Fruit fly (Drosophila melanogaster) whole organism, embryonic: ENCODE data around the gene CG7094.

Experiments
- Awh ChIP-seq: fragments of 200-800 bp; sonication (Bioruptor generic); IDR thresholded peaks from 2 replicates; pipeline ENCODE4, ENCODE4 v1.3.6; 2022; ENCODE audit warnings: missing biosample characterization, missing genetic modification characterization
- B-H2 ChIP-seq: fragments of 200-800 bp; sonication (Bioruptor generic); optimal IDR thresholded peaks from 2 replicates; lab custom pipeline; 2018; ENCODE audit warnings: missing biosample characterization, mild to moderate bottlenecking, missing genetic modification characterization
- CG10543 ChIP-seq: fragments of 200-800 bp; sonication (Bioruptor generic); optimal IDR thresholded peaks from 3 replicates; lab custom pipeline; 2017; ENCODE audit warnings: missing biosample characterization, mild to moderate bottlenecking, missing genetic modification characterization, moderate library complexity
- CG12391 ChIP-seq: fragments of 200-800 bp; sonication (Bioruptor generic); optimal IDR thresholded peaks from 3 replicates; lab custom pipeline; 2018; ENCODE audit warnings: missing biosample characterization, mild to moderate bottlenecking, missing genetic modification characterization, moderate library complexity
- CG13287 ChIP-seq: fragments of 200-800 bp; sonication (Bioruptor generic); IDR thresholded peaks from 2 replicates; pipeline ENCODE4 v1.3.6; 2022; ENCODE audit warnings: missing biosample characterization, missing genetic modification characterization; ENCODE audit not compliant: partially characterized antibody
- CG13894 ChIP-seq: fragments of 200-800 bp; sonication (Bioruptor generic); optimal IDR thresholded peaks from 3 replicates; lab custom pipeline; 2018; ENCODE audit warnings: missing biosample characterization, mild to moderate bottlenecking, missing genetic modification characterization, moderate library complexity
- CG16779 ChIP-seq: fragments of 200-800 bp; sonication (Bioruptor generic); IDR thresholded peaks from 2 replicates; pipeline ENCODE4 v1.3.6; 2022; ENCODE audit warnings: missing biosample characterization, missing genetic modification characterization
- CG17802 ChIP-seq: fragments of 200-800 bp; sonication (Bioruptor generic); optimal IDR thresholded peaks from 2 replicates; lab custom pipeline; 2018; ENCODE audit warnings: missing biosample characterization, mild to moderate bottlenecking, missing genetic modification characterization, moderate library complexity
- CG18262 ChIP-seq: fragments of 200-800 bp; optimal IDR thresholded peaks from 3 replicates; lab custom pipeline; 2019; ENCODE audit warnings: missing biosample characterization, mild to moderate bottlenecking, missing genetic modification characterization, moderate library complexity
- CG2202 ChIP-seq: fragments of 200-800 bp; sonication (Bioruptor generic); optimal IDR thresholded peaks from 2 replicates; lab custom pipeline; 2018; ENCODE audit warnings: missing biosample characterization, mild to moderate bottlenecking, missing genetic modification characterization
- CG33213 ChIP-seq: fragments of 200-800 bp; sonication (Bioruptor generic); optimal IDR thresholded peaks from 3 replicates; lab custom pipeline; 2016; ENCODE audit warnings: missing biosample characterization, missing genetic modification characterization
- CG4360 ChIP-seq: fragments of 200-800 bp; sonication (Bioruptor generic); IDR thresholded peaks from 2 replicates; pipeline ENCODE4 v1.3.6; 2022; ENCODE audit warnings: missing biosample characterization, missing genetic modification characterization
- CG4424 ChIP-seq: fragments of 200-800 bp; sonication (Bioruptor generic); optimal IDR thresholded peaks from 3 replicates; lab custom pipeline; 2016; ENCODE audit warnings: missing biosample characterization, missing genetic modification characterization
- CG7745 ChIP-seq: fragments of 200-800 bp; sonication (Bioruptor generic); optimal IDR thresholded peaks from 2 replicates; lab custom pipeline; 2018; ENCODE audit warnings: missing biosample characterization, mild to moderate bottlenecking, missing genetic modification characterization, moderate library complexity
- Deaf1 ChIP-seq: fragments of 200-800 bp; optimal IDR thresholded peaks from 3 replicates; lab custom pipeline; 2019; ENCODE audit warnings: missing biosample characterization, mild to moderate bottlenecking, missing genetic modification characterization, moderate library complexity
- Gug ChIP-seq: fragments of 200-800 bp; sonication (Bioruptor generic); IDR thresholded peaks from 4 replicates; pipeline ENCODE4 v1.3.6; 2022; ENCODE audit warnings: missing biosample characterization, missing genetic modification characterization
- HLHmδ ChIP-seq: fragments of 200-800 bp; sonication (Bioruptor generic); optimal IDR thresholded peaks from 2 replicates; lab custom pipeline; 2018; ENCODE audit warnings: missing biosample characterization, mild to moderate bottlenecking, missing genetic modification characterization, moderate library complexity
- Kr ChIP-seq: fragments of 200-800 bp; sonication (Bioruptor generic); optimal IDR thresholded peaks from 2 replicates; lab custom pipeline; 2017; ENCODE audit warnings: missing biosample characterization, mild to moderate bottlenecking, missing genetic modification characterization
- Nf-YA ChIP-seq: fragments of 200-800 bp; sonication (Bioruptor generic); IDR thresholded peaks from 2 replicates; pipeline ENCODE4 v1.3.6; 2022; ENCODE audit warnings: missing biosample characterization, missing genetic modification characterization
- Oli ChIP-seq: fragments of 200-800 bp; sonication (Bioruptor generic); optimal IDR thresholded peaks from 2 replicates; lab custom pipeline; 2018; ENCODE audit warnings: missing biosample characterization, mild to moderate bottlenecking, missing genetic modification characterization, moderate library complexity
- abd-A ChIP-seq: fragments of 200-800 bp; sonication (Bioruptor generic); optimal IDR thresholded peaks from 3 replicates; lab custom pipeline; 2019; ENCODE audit warnings: missing biosample characterization, mild to moderate bottlenecking, missing genetic modification characterization, moderate library complexity
- br ChIP-seq: fragments of >200 bp; optimal IDR thresholded peaks from 2 replicates; lab custom pipeline; 2017
- chinmo ChIP-seq: fragments of 200-800 bp; sonication (Bioruptor generic); IDR thresholded peaks from 4 replicates; pipeline ENCODE4 v1.3.6; 2022; ENCODE audit warnings: missing biosample characterization, missing genetic modification characterization; ENCODE audit not compliant: partially characterized antibody
- crol ChIP-seq: fragments of 200-800 bp; sonication (Bioruptor generic); IDR thresholded peaks from 2 replicates; pipeline ENCODE4 v1.3.6; 2022; ENCODE audit warnings: missing biosample characterization, missing genetic modification characterization
- da ChIP-seq: fragments of 200-800 bp; sonication (Bioruptor generic); optimal IDR thresholded peaks from 2 replicates; lab custom pipeline; 2016; ENCODE audit warnings: missing biosample characterization, missing genetic modification characterization
- dm ChIP-seq: fragments of 200-800 bp; sonication (Bioruptor generic); optimal IDR thresholded peaks from 3 replicates; lab custom pipeline; 2016; ENCODE audit warnings: missing biosample characterization, missing genetic modification characterization
- gem ChIP-seq: fragments of 200-800 bp; sonication (Bioruptor generic); optimal IDR thresholded peaks from 2 replicates; lab custom pipeline; 2019; ENCODE audit warnings: missing biosample characterization, mild to moderate bottlenecking, missing genetic modification characterization, moderate library complexity
- gsb-n ChIP-seq: fragments of 200-800 bp; sonication (Bioruptor generic); optimal IDR thresholded peaks from 3 replicates; lab custom pipeline; 2018; ENCODE audit warnings: missing biosample characterization, mild to moderate bottlenecking, missing genetic modification characterization
- kni ChIP-seq: fragments of 200-800 bp; sonication (Bioruptor generic); optimal IDR thresholded peaks from 3 replicates; lab custom pipeline; 2017; ENCODE audit warnings: mild to moderate bottlenecking, missing biosample characterization, missing genetic modification reagents, missing genetic modification characterization
- nom ChIP-seq: fragments of 200-800 bp; sonication (Bioruptor generic); optimal IDR thresholded peaks from 2 replicates; lab custom pipeline; 2017; ENCODE audit warnings: missing biosample characterization, missing genetic modification characterization, mild to moderate bottlenecking, moderate library complexity, missing genetic modification reagents
- oc ChIP-seq: fragments of 200-800 bp; sonication (Bioruptor generic); optimal IDR thresholded peaks from 2 replicates; lab custom pipeline; 2018; ENCODE audit warnings: missing biosample characterization, mild to moderate bottlenecking, missing genetic modification characterization, moderate library complexity
- pros ChIP-seq: fragments of 200-800 bp; sonication (Bioruptor generic); optimal IDR thresholded peaks from 3 replicates; lab custom pipeline; 2019; ENCODE audit warnings: missing biosample characterization, mild to moderate bottlenecking, missing genetic modification characterization, moderate library complexity
- row ChIP-seq: fragments of 200-800 bp; sonication (Bioruptor generic); IDR thresholded peaks from 3 replicates; pipeline ENCODE4 v1.3.6; 2022; ENCODE audit warnings: missing biosample characterization, missing genetic modification characterization
- seq ChIP-seq: fragments of 200-800 bp; sonication (Bioruptor generic); IDR thresholded peaks from 2 replicates; pipeline ENCODE4 v1.3.6; 2022; ENCODE audit warnings: missing biosample characterization, missing genetic modification characterization
- slbo ChIP-seq: fragments of 200-800 bp; sonication (Bioruptor generic); IDR thresholded peaks from 2 replicates; pipeline ENCODE4 v1.3.6; 2022; ENCODE audit warnings: missing biosample characterization, missing genetic modification characterization
- sqz ChIP-seq: fragments of 200-800 bp; sonication (Bioruptor generic); optimal IDR thresholded peaks from 3 replicates; lab custom pipeline; 2018; ENCODE audit warnings: missing biosample characterization, mild to moderate bottlenecking, missing genetic modification characterization
- vvl ChIP-seq: fragments of 200-800 bp; sonication (Bioruptor generic); IDR thresholded peaks from 2 replicates; pipeline ENCODE4 v1.3.6; 2022; ENCODE audit warnings: missing biosample characterization, missing genetic modification characterization
- zen2 ChIP-seq: fragments of 200-800 bp; sonication (Bioruptor generic); IDR thresholded peaks from 3 replicates; pipeline ENCODE4 v1.3.6; 2022; ENCODE audit warnings: missing biosample characterization, missing genetic modification characterization; ENCODE audit not compliant: partially characterized antibody

Gene CG7094

dm6 chr2L:17588173-17589082 lies 32.9 kb upstream of the CG7094 start (continued):
- TF ChIP-seq da (GFP tag; lab: Kevin White, UChicago) (no peak), CG13287 (GFP tag; lab: Robert Waterston, UW) (no peak), Gug (no peak), zen2 (GFP tag; lab: Robert Waterston, UW) (no peak), slbo (GFP tag; lab: Robert Waterston, UW) (no peak), CG18262 (tag; lab: Kevin White, UChicago) (peak; percentile 88), CG12391 (peak; percentile 75), CG4424 (GFP tag; lab: Kevin White, UChicago) (peak; percentile 43), HLHmδ (no peak), Oli (tag; lab: Kevin White, UChicago) (peak; percentile 81), CG2202 (tag; lab: Kevin White, UChicago) (no peak), CG17802 (tag; lab: Kevin White, UChicago) (no peak), br (no peak)

- TF ChIP-seq CG7745 (tag; lab: Kevin White, UChicago) (peak; percentile 48), gsb-n (tag; lab: Kevin White, UChicago) (peak; percentile 58), vvl (peak; percentile 69; the same call in 1 of the 2 replicates), Awh (0 out of 2 replicates have a peak, but pooled peaks have one; percentile 14), CG17802 (tag; lab: Kevin White, UChicago) (no peak), Nf-YA (no peak), row (GFP tag; lab: Robert Waterston, UW) (0 out of 3 replicates have a peak, but pooled peaks have one; percentile 23), CG16779 (GFP tag; lab: Robert Waterston, UW) (no peak), Oli (tag; lab: Kevin White, UChicago) (peak; percentile 13)
- TF ChIP-seq, all 482 proteins: peak for 6
Observed at dm6 chr2L:17586750-17587149, 31.2 kb upstream of the CG7094 start.

dm6 chr2L:17585000-17585399 lies 29.4 kb upstream of the CG7094 start:
- TF ChIP-seq seq (GFP tag; lab: Robert Waterston, UW) (peak; percentile 36; the same call in 1 of the 2 replicates), CG13894 (tag; lab: Kevin White, UChicago) (peak; percentile 24), CG10543 (GFP tag; lab: Kevin White, UChicago) (peak; percentile 32), kni (GFP tag; lab: Kevin White, UChicago) (peak; percentile 61), B-H2 (GFP tag; lab: Kevin White, UChicago) (peak; percentile 2), gem (no peak), crol (GFP tag; lab: Robert Waterston, UW) (peak; percentile 54; the same call in 1 of the 2 replicates), CG7745 (tag; lab: Kevin White, UChicago) (peak; percentile 29), CG4424 (GFP tag; lab: Kevin White, UChicago) (no peak), sqz (GFP tag; lab: Kevin White, UChicago) (peak; percentile 71), CG4360 (peak; percentile 68), abd-A (tag; lab: Kevin White, UChicago) (peak; percentile 90), Kr (peak; percentile 15), nom (GFP tag; lab: Kevin White, UChicago) (peak; percentile 34), oc (tag; lab: Kevin White, UChicago) (peak; percentile 40), dm (GFP tag; lab: Kevin White, UChicago) (no peak), chinmo (GFP tag; lab: Robert Waterston, UW) (0 out of 4 replicates have a peak, but pooled peaks have one; percentile 45), Deaf1 (tag; lab: Kevin White, UChicago) (peak; percentile 29), CG33213 (GFP tag; lab: Kevin White, UChicago) (no peak), pros (peak; percentile 75)
